Fruit fly (Drosophila melanogaster): ENCODE data around the gene CG17672.

CG17672 gene

dm6 chr3L:13021727-13022126 lies 7.0 kb upstream of the CG17672 start (continued):
- TF ChIP-seq sd (tag; optimal IDR thresholded peaks at IDR 0.05) (peak; percentile 97), amos (GFP tag; IDR thresholded peaks at IDR 0.05; ENCODE audit: partially characterized antibody) (no peak), ind (GFP tag; optimal IDR thresholded peaks at IDR 0.05) (peak; percentile 8), p53 (GFP tag; optimal IDR thresholded peaks at IDR 0.05) (no peak), CG7556 (GFP tag; optimal IDR thresholded peaks at IDR 0.05) (peak; percentile 3), Camta (GFP tag; optimal IDR thresholded peaks at IDR 0.05) (no peak), CG18262 (tag; optimal IDR thresholded peaks at IDR 0.05) (peak; percentile 7), grn (GFP tag; optimal IDR thresholded peaks at IDR 0.05) (peak; percentile 40), lilli (GFP tag; optimal IDR thresholded peaks at IDR 0.05) (peak; percentile 25), Ravus (GFP tag; IDR thresholded peaks at IDR 0.05) (no peak), CG4360 (GFP tag; IDR thresholded peaks at IDR 0.05) (no peak), cwo (GFP tag; optimal IDR thresholded peaks at IDR 0.05) (no peak), CG14441 (GFP tag; IDR thresholded peaks at IDR 0.05) (0 out of 2 replicates have a peak, but pooled peaks have one; percentile 27), Hmr (GFP tag; optimal IDR thresholded peaks at IDR 0.05) (peak; percentile 37), knrl (GFP tag; IDR thresholded peaks at IDR 0.05; ENCODE audit: partially characterized antibody) (no peak), da (GFP tag; optimal IDR thresholded peaks at IDR 0.05) (no peak), CG1832 (GFP tag; optimal IDR thresholded peaks at IDR 0.05) (no peak), CG10959 (GFP tag; IDR thresholded peaks at IDR 0.05) (no peak), lbe (GFP tag; optimal IDR thresholded peaks at IDR 0.05) (peak; percentile 45), CG11247 (GFP tag; IDR thresholded peaks at IDR 0.05) (0 out of 2 replicates have a peak, but pooled peaks have one; percentile 33), pita (GFP tag; optimal IDR thresholded peaks at IDR 0.05) (no peak), h (optimal IDR thresholded peaks at IDR 0.05) (no peak), CG15601 (tag; optimal IDR thresholded peaks at IDR 0.05) (peak; percentile 52), CG7372 (GFP tag; IDR thresholded peaks at IDR 0.05) (peak; percentile 82), Atf-2 (GFP tag; optimal IDR thresholded peaks at IDR 0.05) (peak; percentile 27), NK7.1 (GFP tag; optimal IDR thresholded peaks at IDR 0.05) (no peak), E2f2 (GFP tag; IDR thresholded peaks at IDR 0.05) (0 out of 2 replicates have a peak, but pooled peaks have one; percentile 17), row (GFP tag; IDR thresholded peaks at IDR 0.05) (peak; percentile 27; the same call in 1 of the 3 replicates), CG13296 (GFP tag; optimal IDR thresholded peaks at IDR 0.05) (peak; percentile 44), ato (GFP tag; IDR thresholded peaks at IDR 0.05; ENCODE audit: partially characterized antibody) (no peak), gcm (GFP tag; optimal IDR thresholded peaks at IDR 0.05) (no peak), CG11695 (GFP tag; IDR thresholded peaks at IDR 0.05) (peak; percentile 61; the same call in 1 of the 3 replicates), Mad (GFP tag; optimal IDR thresholded peaks at IDR 0.05) (no peak), Fer3 (tag; optimal IDR thresholded peaks at IDR 0.05) (peak; percentile 19), D19B (GFP tag; optimal IDR thresholded peaks at IDR 0.05) (peak; percentile 13), wek (GFP tag; optimal IDR thresholded peaks at IDR 0.05) (no peak), eve (GFP tag; optimal IDR thresholded peaks at IDR 0.05) (peak in 1 of 2 experiments; percentile 89), ssp (GFP tag; IDR thresholded peaks at IDR 0.05) (no peak), CG8924 (tag; optimal IDR thresholded peaks at IDR 0.05) (no peak), CG10462 (GFP tag; optimal IDR thresholded peaks at IDR 0.05) (no peak), CG18619 (GFP tag; optimal IDR thresholded peaks at IDR 0.05) (peak; percentile 3), grau (tag; optimal IDR thresholded peaks at IDR 0.05) (peak; percentile 34), HLH4C (GFP tag; IDR thresholded peaks at IDR 0.05; ENCODE audit: partially characterized antibody) (no peak), CG18011 (GFP tag; optimal IDR thresholded peaks at IDR 0.05) (no peak), cg (GFP tag; optimal IDR thresholded peaks at IDR 0.05) (no peak), CG12744 (GFP tag; optimal IDR thresholded peaks at IDR 0.05) (no peak), otp (GFP tag; IDR thresholded peaks at IDR 0.05) (no peak), CG14014 (GFP tag; IDR thresholded peaks at IDR 0.05) (0 out of 2 replicates have a peak, but pooled peaks have one; percentile 23), caup (GFP tag; optimal IDR thresholded peaks at IDR 0.05; ENCODE audit: severe bottlenecking) (peak; percentile 28), CG1233 (GFP tag; optimal IDR thresholded peaks at IDR 0.05) (peak; percentile 5), Fer1 (GFP tag; optimal IDR thresholded peaks at IDR 0.05) (peak; percentile 29)

All from whole organism, embryonic.